Worm (Caenorhabditis elegans) whole organism, early embryonic: Measurements from ENCODE around the gene ben-1.

Source experiments
- ama-1 ChIP-seq: fragments of 150-350 bp; optimal IDR thresholded peaks from 2 replicates; lab custom pipeline; 2014
- ceh-36 ChIP-seq: sonication (generic microtip); optimal IDR thresholded peaks from 2 replicates; lab custom pipeline; 2016; ENCODE audit warnings: missing genetic modification characterization, inconsistent platforms, missing compliant biosample characterization
- ets-7 ChIP-seq: sonication (generic microtip); optimal IDR thresholded peaks from 2 replicates; lab custom pipeline; 2016; ENCODE audit warnings: missing genotype, missing genetic modification characterization, missing compliant biosample characterization
- hmg-4 ChIP-seq: fragments of 200-800 bp; sonication (Bioruptor generic); optimal IDR thresholded peaks from 2 replicates; lab custom pipeline; 2018; ENCODE audit warnings: mild to moderate bottlenecking, missing genetic modification characterization, missing compliant biosample characterization
- hnd-1 ChIP-seq: sonication (generic microtip); optimal IDR thresholded peaks from 2 replicates; lab custom pipeline; 2016; ENCODE audit warnings: missing genetic modification characterization, missing compliant biosample characterization
- pes-1 ChIP-seq: fragments of 200-800 bp; sonication (Bioruptor generic); IDR thresholded peaks from 2 replicates; pipeline ENCODE4 v1.3.6; 2022; ENCODE audit warnings: missing genetic modification reagents, missing genetic modification characterization, missing compliant biosample characterization
- scrt-1 ChIP-seq: fragments of 200-800 bp; sonication (Bioruptor generic); IDR thresholded peaks from 2 replicates; pipeline ENCODE4 v1.3.6; 2022; ENCODE audit warnings: missing genetic modification characterization, missing compliant biosample characterization
- sea-1 ChIP-seq: fragments of 200-800 bp; sonication (Bioruptor generic); conservative IDR thresholded peaks from 2 replicates; pipeline ENCODE4 v1.3.6; 2022; ENCODE audit warnings: missing genetic modification characterization, missing compliant biosample characterization
- tbx-37 ChIP-seq: fragments of 200-800 bp; sonication (Bioruptor generic); conservative IDR thresholded peaks from 2 replicates; pipeline ENCODE4 v1.3.6; 2022; ENCODE audit warnings: missing genetic modification reagents, missing genetic modification characterization, missing compliant biosample characterization
- tra-4 ChIP-seq: sonication (generic microtip); optimal IDR thresholded peaks from 2 replicates; lab custom pipeline; 2017; ENCODE audit warnings: missing genetic modification characterization, missing compliant biosample characterization

DNA sequence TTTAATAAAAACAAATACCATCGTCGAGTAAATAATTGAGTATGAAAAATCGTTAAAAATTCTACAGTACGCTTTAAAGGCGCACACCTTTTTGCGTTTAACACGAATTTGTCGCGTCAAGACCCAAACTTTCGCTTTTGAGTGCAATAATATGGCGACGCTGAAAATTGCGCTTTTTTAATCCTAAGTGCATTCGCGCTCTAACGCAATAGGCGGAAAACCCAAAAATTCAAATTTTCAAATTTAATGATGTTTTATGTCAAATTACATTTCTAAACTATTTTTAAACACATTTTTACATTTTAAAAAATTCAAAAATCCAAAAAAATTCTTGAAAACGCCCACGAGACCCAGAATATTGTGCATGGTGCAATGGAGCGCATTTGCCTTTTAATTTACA is 29.6 kb downstream of the ben-1 start:
- no peak for TF ChIP-seq ama-1 (lab: Kevin White, UChicago)
- TF ChIP-seq pes-1 (GFP tag; lab: Robert Waterston, UW), result no peak
- TF ChIP-seq hnd-1 (tag; lab: Kevin White, UChicago), result no peak
- TF ChIP-seq sea-1, result no peak
- no peak for TF ChIP-seq scrt-1
- TF ChIP-seq ets-7 (tag; lab: Kevin White, UChicago), result no peak
- TF ChIP-seq ceh-36 (tag; lab: Kevin White, UChicago), result no peak
- TF ChIP-seq hmg-4, result no peak
- no peak for TF ChIP-seq tra-4 (tag; lab: Kevin White, UChicago)
- no peak for TF ChIP-seq tbx-37 (GFP tag; lab: Robert Waterston, UW)
